Worm (Caenorhabditis elegans) whole organism, L3 larva: ENCODE data around the gene attf-3.

Experiments used
- ceh-82 ChIP-seq: fragments of 150-350 bp; optimal IDR thresholded peaks from 2 replicates; lab custom pipeline; 2014; ENCODE audit warnings: missing biosample characterization, missing genetic modification characterization
- egl-5 ChIP-seq: fragments of 150-350 bp; optimal IDR thresholded peaks from 2 replicates; lab custom pipeline; 2017; ENCODE audit warnings: missing biosample characterization, missing genetic modification reagents, missing genetic modification characterization, inconsistent platforms
- nhr-12 ChIP-seq: fragments of 150-350 bp; optimal IDR thresholded peaks from 2 replicates; lab custom pipeline; 2014; ENCODE audit warnings: missing biosample characterization, missing genetic modification characterization
- snpc-4 ChIP-seq: fragments of 150-350 bp; optimal IDR thresholded peaks from 2 replicates; lab custom pipeline; 2014; ENCODE audit warnings: missing biosample characterization, missing genetic modification characterization
- unc-62 ChIP-seq: fragments of 150-350 bp; sonication (generic microtip); optimal IDR thresholded peaks from 4 replicates; lab custom pipeline; 2014; ENCODE audit warnings: missing biosample characterization, missing genetic modification reagents, missing genetic modification characterization

- no peak for TF ChIP-seq egl-5 (tag; lab: Kevin White, UChicago)
- TF ChIP-seq unc-62 = no peak
- no peak for TF ChIP-seq snpc-4 (tag; lab: Kevin White, UChicago)
- TF ChIP-seq nhr-12 (tag; lab: Kevin White, UChicago) = no peak
- no peak for TF ChIP-seq ceh-82 (tag; lab: Kevin White, UChicago)
Measured at ce11 chrIII:29626-30025, 56.6 kb downstream of the attf-3 start.
